Fruit fly (Drosophila melanogaster): ENCODE measurements around the gene ine.
A peak's percentile ranks its signal among the peaks of the same experiment; 100 is the strongest.

The ine gene

DNA sequence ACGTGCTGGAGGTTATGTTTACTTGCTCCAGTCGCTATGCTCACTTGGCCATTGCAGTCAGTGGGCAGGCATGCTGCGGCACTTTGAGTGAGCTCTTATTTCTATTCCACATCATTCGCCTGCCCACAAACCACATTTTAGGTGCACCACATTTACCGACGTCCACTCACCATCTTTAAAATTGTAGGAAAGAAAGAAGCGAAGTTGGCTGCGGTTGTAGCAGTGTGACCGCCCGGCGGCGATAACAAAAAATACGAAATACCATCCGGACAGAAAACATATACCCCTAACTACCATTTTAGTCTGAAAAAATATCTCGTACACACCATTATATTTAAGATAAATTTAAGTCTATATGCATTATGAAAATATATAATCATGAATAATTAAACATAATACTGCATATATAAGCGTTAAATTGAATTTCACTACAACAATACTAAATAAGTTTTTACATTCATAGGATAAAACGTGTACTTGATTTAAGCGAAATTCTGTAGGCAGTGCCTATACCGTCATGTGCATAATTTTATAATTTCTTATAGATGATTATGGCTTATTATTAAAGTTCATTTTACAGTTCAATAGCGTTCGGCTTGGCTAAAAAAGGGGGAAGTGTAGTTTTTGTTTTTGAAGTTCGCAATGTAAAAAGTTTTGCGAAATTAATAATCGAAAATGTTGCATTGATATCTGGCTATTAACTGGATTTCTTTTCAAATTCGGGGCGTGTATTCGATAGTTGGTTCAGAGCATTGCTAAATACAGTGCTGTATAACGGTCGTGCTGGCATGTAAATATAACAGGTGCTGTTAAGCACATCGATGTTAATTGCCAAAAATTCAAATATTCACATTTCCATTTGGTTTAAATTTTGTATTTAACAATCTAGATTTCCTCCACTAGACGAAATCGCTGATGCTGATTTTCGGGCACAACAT, 18.4 kb downstream of the ine start, which contains the start of gene RpL27A (continued):
- TF ChIP-seq lab (GFP tag; optimal IDR thresholded peaks at IDR 0.05): peak; percentile 93
- TF ChIP-seq knrl (GFP tag; IDR thresholded peaks at IDR 0.05; ENCODE audit: partially characterized antibody): peak; percentile 65
- peak; percentile 72 for TF ChIP-seq CG8089 (GFP tag; optimal IDR thresholded peaks at IDR 0.05)
- TF ChIP-seq CG33557 (GFP tag; optimal IDR thresholded peaks at IDR 0.05): peak; percentile 74
- peak; percentile 88 for TF ChIP-seq CG1024 (GFP tag; IDR thresholded peaks at IDR 0.05)
- peak; percentile 88 for TF ChIP-seq zfh1 (GFP tag; IDR thresholded peaks at IDR 0.05)
- TF ChIP-seq zfh2 (GFP tag; optimal IDR thresholded peaks at IDR 0.05): peak; percentile 32
- TF ChIP-seq C15 (GFP tag; IDR thresholded peaks at IDR 0.05): 0 out of 3 replicates have a peak, but pooled peaks have one; percentile 68
- peak; percentile 79 for TF ChIP-seq CG31365 (tag; optimal IDR thresholded peaks at IDR 0.05)
- peak; percentile 70 for TF ChIP-seq CG14050 (GFP tag; IDR thresholded peaks at IDR 0.05)
- TF ChIP-seq CG17912 (GFP tag; optimal IDR thresholded peaks at IDR 0.05): peak; percentile 94
- peak; percentile 84 for TF ChIP-seq CG2875 (GFP tag; optimal IDR thresholded peaks at IDR 0.05)
- peak; percentile 56 for TF ChIP-seq Bdp1 (GFP tag; optimal IDR thresholded peaks at IDR 0.05)
- TF ChIP-seq toy (GFP tag; IDR thresholded peaks at IDR 0.05): no peak; the same call in 1 of the 2 replicates
- TF ChIP-seq CG31441 (GFP tag; IDR thresholded peaks at IDR 0.05): peak; percentile 83
- peak; percentile 92 for TF ChIP-seq vvl (GFP tag; IDR thresholded peaks at IDR 0.05)
- no peak for TF ChIP-seq sc (optimal IDR thresholded peaks at IDR 0.05)
- peak; percentile 63 for TF ChIP-seq sc (GFP tag; optimal IDR thresholded peaks at IDR 0.05)
- no peak for TF ChIP-seq hth (optimal IDR thresholded peaks at IDR 0.05)
- peak; percentile 66 for TF ChIP-seq az2 (GFP tag; optimal IDR thresholded peaks at IDR 0.05)
- TF ChIP-seq CG15696 (tag; optimal IDR thresholded peaks at IDR 0.05): peak; percentile 23
- peak; percentile 10 for TF ChIP-seq CG12744 (GFP tag; optimal IDR thresholded peaks at IDR 0.05)
- TF ChIP-seq aop (GFP tag; IDR thresholded peaks at IDR 0.05): no peak
- TF ChIP-seq sens (GFP tag): peak; percentile 82
- peak; percentile 95 for TF ChIP-seq chm (GFP tag; IDR thresholded peaks at IDR 0.05)
- TF ChIP-seq sima (GFP tag; optimal IDR thresholded peaks at IDR 0.05): peak; percentile 50
- peak; percentile 49 for TF ChIP-seq CG10979 (tag; optimal IDR thresholded peaks at IDR 0.05)
- peak; percentile 60; the same call in 1 of the 2 replicates for TF ChIP-seq CkIIα-i1 (GFP tag; IDR thresholded peaks at IDR 0.05)
- peak; percentile 84 for TF ChIP-seq CG10209 (GFP tag; optimal IDR thresholded peaks at IDR 0.05)
- peak; percentile 53 for TF ChIP-seq CG9215 (GFP tag; IDR thresholded peaks at IDR 0.05)
- no peak for TF ChIP-seq Lpt (GFP tag; optimal IDR thresholded peaks at IDR 0.05)
- peak; percentile 61 for TF ChIP-seq CG32772 (GFP tag; IDR thresholded peaks at IDR 0.05)
- TF ChIP-seq caup (GFP tag; optimal IDR thresholded peaks at IDR 0.05; ENCODE audit: severe bottlenecking): peak; percentile 94
- no peak for TF ChIP-seq mld (GFP tag; IDR thresholded peaks at IDR 0.05; ENCODE audit: partially characterized antibody)
- peak; percentile 78 for TF ChIP-seq CG1233 (GFP tag; optimal IDR thresholded peaks at IDR 0.05)
- TF ChIP-seq da (GFP tag; optimal IDR thresholded peaks at IDR 0.05): peak; percentile 12
- peak; percentile 24; the same call in 1 of the 2 replicates for TF ChIP-seq esg (GFP tag; conservative IDR thresholded peaks at IDR 0.05)
- peak; percentile 83 for TF ChIP-seq CG18599 (GFP tag; optimal IDR thresholded peaks at IDR 0.05)
- TF ChIP-seq scrt (GFP tag; optimal IDR thresholded peaks at IDR 0.05): peak; percentile 73
- peak; percentile 79 for TF ChIP-seq ATbp (GFP tag; optimal IDR thresholded peaks at IDR 0.05)
- TF ChIP-seq gt (GFP tag; IDR thresholded peaks at IDR 0.05): peak; percentile 34; the same call in 1 of the 2 replicates
- TF ChIP-seq HmgZ (tag; optimal IDR thresholded peaks at IDR 0.05): peak; percentile 75
- TF ChIP-seq CG33213 (GFP tag; optimal IDR thresholded peaks at IDR 0.05): peak; percentile 85
- peak; percentile 46; the same call in 1 of the 2 replicates for TF ChIP-seq unc-4 (GFP tag; IDR thresholded peaks at IDR 0.05; ENCODE audit: partially characterized antibody)
- peak; percentile 53; the same call in 1 of the 2 replicates for TF ChIP-seq CG10321 (GFP tag; IDR thresholded peaks at IDR 0.05)
- peak; percentile 81 for TF ChIP-seq slbo (GFP tag; IDR thresholded peaks at IDR 0.05)
- peak; percentile 63 for TF ChIP-seq fu2 (GFP tag; optimal IDR thresholded peaks at IDR 0.05)
- peak; percentile 53 for TF ChIP-seq zf30C (GFP tag; optimal IDR thresholded peaks at IDR 0.05)
- TF ChIP-seq CG18764 (GFP tag; optimal IDR thresholded peaks at IDR 0.05): peak; percentile 62
